Worm (Caenorhabditis elegans) whole organism, L4 larva: ENCODE measurements around the gene npax-4.

Experiments
- F44E2.7 ChIP-seq: fragments of 200-800 bp; sonication (Bioruptor generic); IDR thresholded peaks from 2 replicates; pipeline ENCODE4 v2.1.2; 2022; ENCODE audit warnings: missing genetic modification characterization, missing compliant biosample characterization
- T20F7.1 ChIP-seq: fragments of 200-800 bp; sonication (Bioruptor generic); optimal IDR thresholded peaks from 2 replicates; lab custom pipeline; 2018; ENCODE audit warnings: mild to moderate bottlenecking, missing genetic modification characterization, missing compliant biosample characterization
- T26A8.4 ChIP-seq: fragments of 200-800 bp; sonication (Bioruptor generic); IDR thresholded peaks from 2 replicates; pipeline ENCODE4 v1.3.6; 2022; ENCODE audit warnings: missing genetic modification characterization, missing compliant biosample characterization
- Y48G9A.11 ChIP-seq: fragments of 200-800 bp; sonication (Bioruptor generic); IDR thresholded peaks from 2 replicates; pipeline ENCODE4 v1.3.6; 2022; ENCODE audit warnings: missing genetic modification reagents, missing genetic modification characterization, missing compliant biosample characterization
- Y5F2A.4 ChIP-seq: fragments of 200-800 bp; sonication (Bioruptor generic); optimal IDR thresholded peaks from 2 replicates; lab custom pipeline; 2018; ENCODE audit warnings: mild to moderate bottlenecking, missing genetic modification characterization, missing compliant biosample characterization
- aha-1 ChIP-seq: fragments of 150-350 bp; peaks from one replicate; lab custom pipeline; 2014; ENCODE audit warnings: missing biosample characterization, missing genetic modification characterization
- ama-1 ChIP-seq: fragments of 150-350 bp; optimal IDR thresholded peaks from 2 replicates; lab custom pipeline; 2014; ENCODE audit warnings: inconsistent platforms, mixed read lengths
- ceh-20 ChIP-seq: fragments of 200-800 bp; sonication (Bioruptor generic); IDR thresholded peaks from 2 replicates; pipeline ENCODE4 v1.3.6; 2022; ENCODE audit warnings: missing genetic modification reagents, missing genetic modification characterization, missing compliant biosample characterization
- ceh-28 ChIP-seq: fragments of 150-350 bp; optimal IDR thresholded peaks from 2 replicates; lab custom pipeline; 2014; ENCODE audit warnings: missing biosample characterization, missing genetic modification reagents, missing genetic modification characterization
- ceh-32 ChIP-seq: sonication (generic microtip); optimal IDR thresholded peaks from 2 replicates; lab custom pipeline; 2016; ENCODE audit warnings: mild to moderate bottlenecking, missing genetic modification characterization, missing compliant biosample characterization; ENCODE audit not compliant: poor library complexity
- ceh-44 ChIP-seq: fragments of 200-800 bp; sonication (Bioruptor generic); IDR thresholded peaks from 2 replicates; pipeline ENCODE4 v1.3.6; 2022; ENCODE audit warnings: missing genetic modification reagents, missing genetic modification characterization, missing compliant biosample characterization
- ceh-62 ChIP-seq: sonication (generic microtip); optimal IDR thresholded peaks from 2 replicates; lab custom pipeline; 2017; ENCODE audit warnings: missing biosample characterization, missing genetic modification characterization
- ces-1 ChIP-seq: fragments of 150-350 bp; sonication (generic microtip); optimal IDR thresholded peaks from 4 replicates; lab custom pipeline; 2014; ENCODE audit warnings: missing biosample characterization, missing genetic modification reagents, missing genetic modification characterization
- cey-2 ChIP-seq: sonication (generic microtip); optimal IDR thresholded peaks from 3 replicates; lab custom pipeline; 2017; ENCODE audit warnings: missing genetic modification characterization, mild to moderate bottlenecking, missing compliant biosample characterization, antibody characterized with exemption, borderline replicate concordance; ENCODE audit not compliant: insufficient read depth
- daf-16 ChIP-seq, 3 experiments: sonication (generic microtip); optimal IDR thresholded peaks; 2 replicates each; lab custom pipeline; 2016 to 2017; ENCODE audit warnings: missing genetic modification characterization in 3 of 3, missing genetic modification reagents in 3 of 3, mild to moderate bottlenecking in 2 of 3, missing compliant biosample characterization in 2 of 3, missing biosample characterization in 1 of 3, moderate library complexity in 1 of 3
- dpl-1 ChIP-seq: fragments of 150-350 bp; optimal IDR thresholded peaks from 2 replicates; lab custom pipeline; 2014; ENCODE audit warnings: missing biosample characterization, missing genetic modification reagents, missing genetic modification characterization
- fkh-10 ChIP-seq: fragments of 150-350 bp; optimal IDR thresholded peaks from 2 replicates; lab custom pipeline; 2014; ENCODE audit warnings: missing biosample characterization, missing genetic modification reagents, missing genetic modification characterization
- gei-8 ChIP-seq: fragments of 200-800 bp; sonication (Bioruptor generic); optimal IDR thresholded peaks from 2 replicates; lab custom pipeline; 2018; ENCODE audit warnings: mild to moderate bottlenecking, missing genetic modification characterization, missing compliant biosample characterization
- hif-1 ChIP-seq, 2 experiments: sonication (generic microtip); optimal IDR thresholded peaks; 2 replicates each; lab custom pipeline; 2016 to 2017; ENCODE audit warnings: missing compliant biosample characterization in 2 of 2, missing genetic modification characterization in 2 of 2, missing genetic modification reagents in 2 of 2, missing genotype in 2 of 2, mild to moderate bottlenecking in 1 of 2
- hlh-11 ChIP-seq: fragments of 200-800 bp; sonication (Bioruptor generic); optimal IDR thresholded peaks from 2 replicates; lab custom pipeline; 2018; ENCODE audit warnings: mild to moderate bottlenecking, missing genetic modification characterization, missing compliant biosample characterization
- hlh-30 ChIP-seq: sonication (generic microtip); optimal IDR thresholded peaks from 2 replicates; lab custom pipeline; 2017; ENCODE audit warnings: antibody characterized with exemption, mild to moderate bottlenecking, missing genetic modification characterization, missing compliant biosample characterization; ENCODE audit not compliant: insufficient read depth
- jun-1 ChIP-seq: fragments of 150-350 bp; optimal IDR thresholded peaks from 2 replicates; lab custom pipeline; 2014; ENCODE audit warnings: missing biosample characterization, missing genetic modification reagents, missing genetic modification characterization
- lim-7 ChIP-seq: fragments of 200-800 bp; sonication (Bioruptor generic); IDR thresholded peaks from 2 replicates; pipeline ENCODE4 v1.3.6; 2022; ENCODE audit warnings: missing genetic modification characterization, missing compliant biosample characterization
- lin-13 ChIP-seq: fragments of 150-350 bp; optimal IDR thresholded peaks from 2 replicates; lab custom pipeline; 2014; ENCODE audit warnings: missing biosample characterization, missing genetic modification reagents, missing genetic modification characterization
- madf-9 ChIP-seq: fragments of 200-800 bp; sonication (Bioruptor generic); conservative IDR thresholded peaks from 2 replicates; pipeline ENCODE4 v1.3.6; 2022; ENCODE audit warnings: missing genetic modification reagents, missing genetic modification characterization, missing compliant biosample characterization
- mdl-1 ChIP-seq, 2 experiments: fragments of 150-350 bp in 1 of 2; sonication (generic microtip) in 1 of 2; optimal IDR thresholded peaks; 2 replicates each; lab custom pipeline; 2014 to 2017; ENCODE audit warnings: missing biosample characterization in 2 of 2, missing genetic modification characterization in 2 of 2
- mdt-29 ChIP-seq: fragments of 200-800 bp; sonication (Bioruptor generic); IDR thresholded peaks from 2 replicates; pipeline ENCODE4 v1.3.6; 2022; ENCODE audit warnings: missing genetic modification reagents, missing genetic modification characterization, missing compliant biosample characterization
- mep-1 ChIP-seq: fragments of 150-350 bp; sonication (generic microtip); optimal IDR thresholded peaks from 3 replicates; lab custom pipeline; 2014; ENCODE audit warnings: missing biosample characterization, missing genetic modification characterization
- mxl-2 ChIP-seq: fragments of 200-800 bp; sonication (Bioruptor generic); conservative IDR thresholded peaks from 2 replicates; pipeline ENCODE4 v1.3.6; 2022; ENCODE audit warnings: missing genetic modification reagents, missing genetic modification characterization, missing compliant biosample characterization
- nhr-25 ChIP-seq: sonication (generic microtip); optimal IDR thresholded peaks from 2 replicates; lab custom pipeline; 2017; ENCODE audit warnings: missing genetic modification characterization, mild to moderate bottlenecking, missing compliant biosample characterization, antibody characterized with exemption, moderate library complexity, borderline replicate concordance; ENCODE audit not compliant: insufficient read depth
- nhr-41 ChIP-seq: fragments of 200-800 bp; sonication (Bioruptor generic); IDR thresholded peaks from 2 replicates; pipeline ENCODE4 v1.3.6; 2022; ENCODE audit warnings: missing genetic modification reagents, missing genetic modification characterization, missing compliant biosample characterization
- pha-4 ChIP-seq, 2 experiments: fragments of 150-350 bp in 1 of 2; fragments of 200-800 bp in 1 of 2; sonication (Bioruptor generic) in 1 of 2; IDR thresholded peaks in 1 of 2; optimal IDR thresholded peaks in 1 of 2; 2 replicates each; pipeline versions ENCODE4 v1.3.6 to Lab custom; 2014 to 2022; ENCODE audit warnings: missing genetic modification characterization in 2 of 2, missing genetic modification reagents in 2 of 2, missing biosample characterization in 1 of 2, missing compliant biosample characterization in 1 of 2
- set-16 ChIP-seq: fragments of 200-800 bp; sonication (Bioruptor generic); IDR thresholded peaks from 2 replicates; pipeline ENCODE4 v1.3.6; 2022; ENCODE audit warnings: missing genetic modification reagents, missing genetic modification characterization, missing compliant biosample characterization
- snpc-4 ChIP-seq: fragments of 150-350 bp; optimal IDR thresholded peaks from 2 replicates; lab custom pipeline; 2014; ENCODE audit warnings: missing biosample characterization, missing genetic modification characterization
- spr-1 ChIP-seq: sonication (generic microtip); optimal IDR thresholded peaks from 2 replicates; lab custom pipeline; 2016; ENCODE audit warnings: mild to moderate bottlenecking, missing genetic modification characterization, missing compliant biosample characterization
- tra-1 ChIP-seq: fragments of 200-800 bp; sonication (Bioruptor generic); IDR thresholded peaks from 2 replicates; pipeline ENCODE4 v1.3.6; 2022; ENCODE audit warnings: missing genetic modification reagents, missing genetic modification characterization, missing compliant biosample characterization
- unc-130 ChIP-seq: sonication (generic microtip); optimal IDR thresholded peaks from 2 replicates; lab custom pipeline; 2016; ENCODE audit warnings: missing genetic modification reagents, missing genetic modification characterization, missing compliant biosample characterization
- unc-62 ChIP-seq, 3 experiments: fragments of 150-350 bp in 1 of 3; sonication (generic microtip); optimal IDR thresholded peaks in 2 of 3; peaks in 1 of 3; 1 replicate in 1 of 3; 2 replicates in 2 of 3; lab custom pipeline; 2014 to 2017; ENCODE audit warnings: missing biosample characterization in 3 of 3, missing genetic modification characterization in 3 of 3, missing genetic modification reagents in 3 of 3, missing genotype in 1 of 3
- ztf-11 ChIP-seq: fragments of 150-350 bp; optimal IDR thresholded peaks from 2 replicates; lab custom pipeline; 2014; ENCODE audit warnings: missing biosample characterization, missing genetic modification characterization
- ztf-7 ChIP-seq: fragments of 150-350 bp; optimal IDR thresholded peaks from 2 replicates; lab custom pipeline; 2014; ENCODE audit warnings: missing biosample characterization, missing genetic modification characterization

The npax-4 gene

ce11 chrIV:8914187-8914586, 34.5 kb upstream of the npax-4 start:
- TF ChIP-seq hlh-30 (tag; lab: Kevin White, UChicago) = peak; percentile 30
- no peak for TF ChIP-seq nhr-41 (GFP tag; lab: Robert Waterston, UW)

- TF ChIP-seq unc-62 (GFP tag; optimal IDR thresholded peaks at IDR 0.05 in 1 of 2; lab: Kevin White, UChicago) (peak in 1 of 2 experiments; percentile 67), unc-62 (tag; optimal IDR thresholded peaks at IDR 0.05; lab: Kevin White, UChicago) (no peak), ztf-7 (tag; lab: Kevin White, UChicago) (no peak)
These were observed 27.0 kb upstream of the npax-4 start, which contains the start of gene C27B7.7 for ce11 chrIV:8906743-8907142. C27B7.7 (plus strand) TSS chrIV:8907043.

ce11 chrIV:8906164-8906563, 26.5 kb upstream of the npax-4 start, which contains the start of gene C27B7.6:
C27B7.6 (minus strand) TSS chrIV:8906345.
- peak; percentile 80 for TF ChIP-seq aha-1
- peak; percentile 3 for TF ChIP-seq hlh-11
- no peak for TF ChIP-seq set-16
- TF ChIP-seq ceh-28 (tag; lab: Kevin White, UChicago) = no peak
- TF ChIP-seq mxl-2 (GFP tag; lab: Robert Waterston, UW) = 0 out of 2 replicates have a peak, but pooled peaks have one; percentile 36
- peak; percentile 56 for TF ChIP-seq hlh-30 (tag; lab: Kevin White, UChicago)

DNA sequence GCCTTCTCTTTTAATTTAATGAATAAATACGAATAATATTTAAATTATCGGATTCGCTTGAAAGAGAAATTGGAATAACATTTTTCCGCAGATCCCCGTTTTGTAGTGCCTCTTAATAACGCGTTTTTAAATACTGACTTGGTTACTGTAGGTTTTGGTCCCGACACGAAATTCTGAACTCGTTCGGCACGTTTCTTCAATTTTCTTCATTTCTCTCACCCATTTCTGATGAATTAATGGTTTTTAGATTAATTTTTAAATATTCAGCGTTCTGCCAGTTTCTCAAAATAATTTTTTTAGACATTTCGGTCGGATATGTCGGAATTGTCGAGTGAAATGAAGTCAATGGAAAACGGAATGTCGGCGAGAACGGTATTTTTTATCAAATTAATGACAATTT, 21.6 kb upstream of the npax-4 start, which contains the start of gene C27B7.5:
Gene C27B7.5 (plus strand): TSS at position 301 of the 400 bp plus-strand sequence.
- TF ChIP-seq ama-1 (peak; percentile 53), Y5F2A.4 (GFP tag; lab: Kevin White, UChicago) (no peak), ceh-44 (GFP tag; lab: Robert Waterston, UW) (no peak), ceh-62 (tag; lab: Kevin White, UChicago) (no peak), aha-1 (no peak), jun-1 (tag; lab: Kevin White, UChicago) (no peak), unc-130 (GFP tag; lab: Kevin White, UChicago) (no peak)
- TF ChIP-seq, all 104 proteins: peak for 1

DNA sequence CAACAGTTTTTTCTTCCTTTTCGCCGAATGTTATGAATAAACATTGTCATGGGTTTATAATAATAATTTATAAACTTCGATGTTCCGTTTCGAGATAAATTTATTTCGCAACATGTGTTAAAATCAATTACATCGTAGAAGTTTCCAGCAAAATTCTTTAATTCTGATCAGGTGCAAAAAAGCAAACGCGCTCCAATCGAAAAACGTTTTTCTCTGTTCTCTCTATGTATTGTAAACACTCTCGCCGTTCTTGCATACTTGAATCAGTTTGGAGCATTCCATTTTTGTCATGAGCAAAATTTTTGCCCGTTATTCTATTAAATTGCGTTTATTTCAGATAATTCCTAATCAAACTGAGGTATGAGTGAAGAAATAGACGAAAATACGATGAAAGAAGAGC, 14.0 kb upstream of the npax-4 start, which contains the start of gene rad-54.L2:
Gene rad-54.L2 (plus strand): TSS at position 332 of the 400 bp plus-strand sequence.
- no peak for TF ChIP-seq ceh-62 (tag; lab: Kevin White, UChicago)
- TF ChIP-seq ceh-20 (GFP tag; lab: Robert Waterston, UW) = no peak
- TF ChIP-seq T26A8.4 = no peak
- TF ChIP-seq mdt-29 = no peak
- TF ChIP-seq cey-2 (tag; lab: Kevin White, UChicago) = no peak
- TF ChIP-seq unc-130 (GFP tag; lab: Kevin White, UChicago) = peak; percentile 24
- TF ChIP-seq mdl-1 (tag; optimal IDR thresholded peaks at IDR 0.05; lab: Kevin White, UChicago) = no peak
- peak; percentile 4 for TF ChIP-seq lin-13 (GFP tag; lab: Kevin White, UChicago)
- no peak for TF ChIP-seq ztf-11 (tag; lab: Kevin White, UChicago)
- TF ChIP-seq fkh-10 = peak; percentile 1
- TF ChIP-seq lim-7 (GFP tag; lab: Robert Waterston, UW) = no peak
- no peak for TF ChIP-seq ceh-32 (tag; lab: Kevin White, UChicago)
- no peak for TF ChIP-seq spr-1 (tag; lab: Kevin White, UChicago)
- TF ChIP-seq ces-1 (GFP tag; lab: Kevin White, UChicago) = no peak
- TF ChIP-seq mep-1 = peak; percentile 76
- TF ChIP-seq ama-1 = peak; percentile 72
- TF ChIP-seq nhr-25 (tag; lab: Kevin White, UChicago) = no peak
- TF ChIP-seq Y48G9A.11 (GFP tag; lab: Robert Waterston, UW) = no peak
- peak; percentile 59 for TF ChIP-seq dpl-1 (GFP tag; lab: Kevin White, UChicago)
- TF ChIP-seq hlh-11 = peak; percentile 66
- TF ChIP-seq tra-1 (GFP tag; lab: Robert Waterston, UW) = no peak
- peak in 1 of 2 experiments; percentile 24 for TF ChIP-seq daf-16 (GFP tag; optimal IDR thresholded peaks at IDR 0.05; lab: Kevin White, UChicago)
- peak; percentile 88 for TF ChIP-seq daf-16 (tag; optimal IDR thresholded peaks at IDR 0.05; lab: Kevin White, UChicago)
- no peak for TF ChIP-seq snpc-4
- TF ChIP-seq madf-9 = no peak
- TF ChIP-seq hif-1 (tag; optimal IDR thresholded peaks at IDR 0.05; lab: Kevin White, UChicago) = peak in 1 of 2 experiments; percentile 26
- TF ChIP-seq gei-8 (GFP tag; lab: Kevin White, UChicago) = no peak
- peak; percentile 50; the same call in 1 of the 2 replicates for TF ChIP-seq pha-4 (GFP tag; IDR thresholded peaks at IDR 0.05; lab: Robert Waterston, UW)
- TF ChIP-seq pha-4 (tag; optimal IDR thresholded peaks at IDR 0.05; lab: Kevin White, UChicago) = peak; percentile 97
- TF ChIP-seq T20F7.1 (GFP tag; lab: Kevin White, UChicago) = peak; percentile 77
- no peak for TF ChIP-seq F44E2.7 (GFP tag; lab: Robert Waterston, UW)
